Worm (Caenorhabditis elegans) whole organism, late embryonic: ENCODE data around the gene Y81G3A.6.

ENCODE experiments used
- F13H6.1 ChIP-seq: sonication (generic microtip); optimal IDR thresholded peaks from 2 replicates; lab custom pipeline; 2016; ENCODE audit warnings: missing genetic modification characterization, missing compliant biosample characterization
- K02D7.2 ChIP-seq: sonication (generic microtip); optimal IDR thresholded peaks from 2 replicates; lab custom pipeline; 2017; ENCODE audit warnings: mild to moderate bottlenecking, missing genetic modification characterization, missing compliant biosample characterization
- Y22D7AL.16 ChIP-seq: sonication (generic microtip); optimal IDR thresholded peaks from 2 replicates; lab custom pipeline; 2016; ENCODE audit warnings: missing genetic modification characterization, missing compliant biosample characterization
- ahr-1 ChIP-seq: sonication (generic microtip); optimal IDR thresholded peaks from 2 replicates; lab custom pipeline; 2016; ENCODE audit warnings: missing genetic modification characterization, missing compliant biosample characterization
- ceh-24 ChIP-seq: sonication (generic microtip); optimal IDR thresholded peaks from 2 replicates; lab custom pipeline; 2016; ENCODE audit warnings: mild to moderate bottlenecking, missing genetic modification characterization, missing compliant biosample characterization
- ceh-30 ChIP-seq: fragments of 150-350 bp; optimal IDR thresholded peaks from 2 replicates; lab custom pipeline; 2014; ENCODE audit warnings: missing biosample characterization, missing genetic modification characterization
- ceh-31 ChIP-seq: sonication (generic microtip); optimal IDR thresholded peaks from 2 replicates; lab custom pipeline; 2016; ENCODE audit warnings: missing genetic modification characterization, missing compliant biosample characterization
- ceh-34 ChIP-seq: sonication (generic microtip); optimal IDR thresholded peaks from 2 replicates; lab custom pipeline; 2016; ENCODE audit warnings: mild to moderate bottlenecking, missing genetic modification characterization, missing compliant biosample characterization
- ceh-6 ChIP-seq: fragments of 200-800 bp; sonication (Bioruptor generic); optimal IDR thresholded peaks from 2 replicates; lab custom pipeline; 2018; ENCODE audit warnings: mild to moderate bottlenecking, missing genetic modification characterization, missing compliant biosample characterization
- ceh-9 ChIP-seq: sonication (generic microtip); optimal IDR thresholded peaks from 2 replicates; lab custom pipeline; 2016; ENCODE audit warnings: mild to moderate bottlenecking, missing genetic modification characterization, inconsistent platforms, missing compliant biosample characterization
- dmd-4 ChIP-seq: sonication (generic microtip); optimal IDR thresholded peaks from 2 replicates; lab custom pipeline; 2016; ENCODE audit warnings: borderline replicate concordance, missing genetic modification characterization, missing compliant biosample characterization
- elt-4 ChIP-seq: sonication (generic microtip); optimal IDR thresholded peaks from 2 replicates; lab custom pipeline; 2016; ENCODE audit warnings: missing genetic modification characterization, missing compliant biosample characterization
- eyg-1 ChIP-seq: sonication (generic microtip); optimal IDR thresholded peaks from 2 replicates; lab custom pipeline; 2016; ENCODE audit warnings: missing genotype, missing genetic modification characterization, missing compliant biosample characterization
- fax-1 ChIP-seq: sonication (generic microtip); optimal IDR thresholded peaks from 2 replicates; lab custom pipeline; 2016; ENCODE audit warnings: missing genotype, missing genetic modification characterization, missing compliant biosample characterization
- fkh-6 ChIP-seq: sonication (generic microtip); optimal IDR thresholded peaks from 2 replicates; lab custom pipeline; 2016; ENCODE audit warnings: missing genetic modification characterization, missing compliant biosample characterization
- gmeb-2 ChIP-seq: sonication (generic microtip); optimal IDR thresholded peaks from 2 replicates; lab custom pipeline; 2016; ENCODE audit warnings: missing genetic modification characterization, inconsistent platforms, missing compliant biosample characterization
- hlh-13 ChIP-seq: fragments of 200-800 bp; sonication (Bioruptor generic); optimal IDR thresholded peaks from 2 replicates; lab custom pipeline; 2018; ENCODE audit warnings: mild to moderate bottlenecking, missing genetic modification characterization, missing compliant biosample characterization
- hlh-15 ChIP-seq: sonication (generic microtip); optimal IDR thresholded peaks from 2 replicates; lab custom pipeline; 2016; ENCODE audit warnings: missing genetic modification characterization, missing compliant biosample characterization
- hlh-30 ChIP-seq: sonication (generic microtip); optimal IDR thresholded peaks from 2 replicates; lab custom pipeline; 2017; ENCODE audit warnings: antibody characterized with exemption, missing genetic modification characterization, missing compliant biosample characterization; ENCODE audit not compliant: insufficient read depth
- lim-6 ChIP-seq: sonication (generic microtip); optimal IDR thresholded peaks from 2 replicates; lab custom pipeline; 2016; ENCODE audit warnings: missing genetic modification characterization, missing compliant biosample characterization
- lin-11 ChIP-seq: fragments of 200-800 bp; sonication (Bioruptor generic); optimal IDR thresholded peaks from 2 replicates; lab custom pipeline; 2018; ENCODE audit warnings: mild to moderate bottlenecking, missing genetic modification characterization, missing compliant biosample characterization
- mec-3 ChIP-seq: sonication (generic microtip); optimal IDR thresholded peaks from 2 replicates; lab custom pipeline; 2016; ENCODE audit warnings: borderline replicate concordance, missing genetic modification characterization, missing compliant biosample characterization
- nfya-1 ChIP-seq: sonication (generic microtip); optimal IDR thresholded peaks from 2 replicates; lab custom pipeline; 2017; ENCODE audit warnings: missing genetic modification characterization, mild to moderate bottlenecking, missing compliant biosample characterization, antibody characterized with exemption, moderate library complexity
- nhr-11 ChIP-seq: fragments of 150-350 bp; optimal IDR thresholded peaks from 2 replicates; lab custom pipeline; 2014; ENCODE audit warnings: missing biosample characterization, missing genetic modification characterization
- nhr-232 ChIP-seq: sonication (generic microtip); optimal IDR thresholded peaks from 2 replicates; lab custom pipeline; 2016; ENCODE audit warnings: missing genetic modification characterization, missing compliant biosample characterization
- odd-2 ChIP-seq: sonication (generic microtip); optimal IDR thresholded peaks from 2 replicates; lab custom pipeline; 2017; ENCODE audit warnings: antibody characterized with exemption, mild to moderate bottlenecking, missing genetic modification characterization, missing compliant biosample characterization
- pat-9 ChIP-seq: fragments of 200-800 bp; sonication (Bioruptor generic); optimal IDR thresholded peaks from 2 replicates; lab custom pipeline; 2018; ENCODE audit warnings: mild to moderate bottlenecking, missing genetic modification characterization, moderate library complexity, missing compliant biosample characterization
- pha-2 ChIP-seq: sonication (generic microtip); optimal IDR thresholded peaks from 2 replicates; lab custom pipeline; 2017; ENCODE audit warnings: mild to moderate bottlenecking, missing genetic modification characterization, missing compliant biosample characterization
- pha-4 ChIP-seq: fragments of 150-350 bp; optimal IDR thresholded peaks from 2 replicates; lab custom pipeline; 2018; ENCODE audit warnings: missing biosample characterization, missing genetic modification reagents, missing genetic modification characterization
- sdc-2 ChIP-seq: sonication (generic microtip); optimal IDR thresholded peaks from 2 replicates; lab custom pipeline; 2016; ENCODE audit warnings: missing genotype, missing genetic modification characterization, missing compliant biosample characterization
- sox-4 ChIP-seq: sonication (generic microtip); optimal IDR thresholded peaks from 2 replicates; lab custom pipeline; 2017; ENCODE audit warnings: mild to moderate bottlenecking, missing genetic modification characterization, inconsistent platforms, missing compliant biosample characterization
- syd-9 ChIP-seq: sonication (generic microtip); optimal IDR thresholded peaks from 2 replicates; lab custom pipeline; 2016; ENCODE audit warnings: mild to moderate bottlenecking, missing genetic modification characterization, moderate library complexity, missing compliant biosample characterization
- tbx-2 ChIP-seq: sonication (generic microtip); optimal IDR thresholded peaks from 2 replicates; lab custom pipeline; 2016; ENCODE audit warnings: missing genetic modification characterization, missing compliant biosample characterization
- unc-3 ChIP-seq, 2 experiments: fragments of 200-800 bp in 1 of 2; sonication (Bioruptor generic) in 1 of 2; sonication (generic microtip) in 1 of 2; conservative IDR thresholded peaks in 1 of 2; optimal IDR thresholded peaks in 1 of 2; 2 replicates each; pipeline versions ENCODE4 v1.3.6 to Lab custom; 2016 to 2022; ENCODE audit warnings: missing compliant biosample characterization in 2 of 2, missing genetic modification characterization in 2 of 2, missing genetic modification reagents in 1 of 2
- zip-5 ChIP-seq: sonication (generic microtip); optimal IDR thresholded peaks from 2 replicates; lab custom pipeline; 2016; ENCODE audit warnings: missing genetic modification characterization, missing compliant biosample characterization
- ztf-16 ChIP-seq: sonication (generic microtip); optimal IDR thresholded peaks from 2 replicates; lab custom pipeline; 2017; ENCODE audit warnings: missing genetic modification characterization, missing compliant biosample characterization

Gene Y81G3A.6

DNA sequence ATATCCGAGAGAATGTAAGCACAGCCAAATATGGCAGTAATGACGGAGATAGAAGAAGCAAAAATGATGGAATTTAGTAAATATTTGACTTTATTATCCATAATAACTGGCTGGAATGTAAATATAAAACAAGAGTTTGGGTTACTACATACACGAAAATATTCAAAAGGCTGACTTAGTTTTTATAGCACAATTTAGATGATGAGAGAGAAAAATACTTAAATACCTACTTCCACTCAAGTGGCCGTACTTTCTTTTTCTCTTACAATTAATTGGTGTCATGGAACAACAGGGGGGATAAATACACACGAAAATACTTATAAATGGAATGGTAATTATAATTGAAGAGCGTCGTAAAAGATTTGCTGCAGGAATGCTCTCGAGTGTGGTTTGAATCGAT, 15.9 kb upstream of the Y81G3A.6 start, which contains the start of gene col-86:
col-86 (minus strand) TSS at position 101 of the 400 bp plus-strand sequence.
- TF ChIP-seq fkh-6 (tag; lab: Kevin White, UChicago), result no peak
- TF ChIP-seq, all 69 proteins: peak for 0

DNA sequence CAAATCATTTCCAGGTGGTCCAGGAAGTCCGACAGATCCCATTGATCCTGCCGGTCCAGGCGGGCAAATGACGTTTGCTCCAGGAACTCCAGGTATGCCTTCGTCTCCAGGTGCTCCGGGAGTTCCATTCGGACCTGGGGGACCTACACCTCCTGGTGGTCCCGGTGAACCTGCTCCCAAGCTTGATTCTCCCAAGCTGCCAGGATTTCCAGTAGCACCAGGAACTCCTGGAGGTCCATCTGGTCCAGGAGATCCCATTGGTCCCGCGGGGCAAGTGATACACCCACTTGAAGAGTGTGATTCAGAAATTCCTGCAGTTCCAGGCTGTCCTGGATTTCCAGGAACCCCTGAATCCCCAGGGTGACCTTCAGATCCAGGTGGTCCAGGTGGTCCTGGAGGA, 14.0 kb upstream of the Y81G3A.6 start:
- TF ChIP-seq lin-11 (tag; lab: Kevin White, UChicago), result no peak
- TF ChIP-seq mec-3 (tag; lab: Kevin White, UChicago), result no peak
- TF ChIP-seq ceh-24, result no peak
- no peak for TF ChIP-seq pat-9 (tag; lab: Kevin White, UChicago)
- TF ChIP-seq K02D7.2, result no peak
- TF ChIP-seq sdc-2 (tag; lab: Kevin White, UChicago), result no peak
- TF ChIP-seq ceh-31, result no peak
- TF ChIP-seq ceh-34 (tag; lab: Kevin White, UChicago), result no peak
- no peak for TF ChIP-seq ceh-9 (tag; lab: Kevin White, UChicago)
- no peak for TF ChIP-seq elt-4 (tag; lab: Kevin White, UChicago)
- no peak for TF ChIP-seq dmd-4 (tag; lab: Kevin White, UChicago)
- TF ChIP-seq syd-9, result no peak
- TF ChIP-seq nfya-1 (tag; lab: Kevin White, UChicago), result no peak
- TF ChIP-seq sox-4, result no peak
- no peak for TF ChIP-seq ztf-16 (tag; lab: Kevin White, UChicago)
- no peak for TF ChIP-seq pha-4 (tag; lab: Kevin White, UChicago)
- TF ChIP-seq hlh-15, result no peak
- no peak for TF ChIP-seq nhr-11 (tag; lab: Kevin White, UChicago)
- TF ChIP-seq, all 69 proteins: peak for 0

ce11 chrII:13091857-13092256, 9.6 kb upstream of the Y81G3A.6 start:
- TF ChIP-seq zip-5 (tag; lab: Kevin White, UChicago) (no peak), unc-3 (GFP tag; conservative IDR thresholded peaks at IDR 0.05; lab: Robert Waterston, UW) (no peak), unc-3 (tag; optimal IDR thresholded peaks at IDR 0.05; lab: Kevin White, UChicago) (no peak), nhr-232 (no peak), ceh-31 (no peak), fax-1 (tag; lab: Kevin White, UChicago) (no peak), Y22D7AL.16 (tag; lab: Kevin White, UChicago) (no peak), lim-6 (tag; lab: Kevin White, UChicago) (no peak), pha-4 (tag; lab: Kevin White, UChicago) (no peak), ceh-30 (tag; lab: Kevin White, UChicago) (no peak), tbx-2 (tag; lab: Kevin White, UChicago) (no peak), fkh-6 (tag; lab: Kevin White, UChicago) (no peak)

ce11 chrII:13091123-13091522, 8.8 kb upstream of the Y81G3A.6 start, which contains the start of gene Y81G3A.4:
TSS of gene Y81G3A.4 (plus strand) at chrII:13091423.
- no peak for TF ChIP-seq hlh-13
- TF ChIP-seq ztf-16 (tag; lab: Kevin White, UChicago), result no peak
- no peak for TF ChIP-seq odd-2 (tag; lab: Kevin White, UChicago)
- no peak for TF ChIP-seq ceh-6 (GFP tag; lab: Kevin White, UChicago)
- no peak for TF ChIP-seq hlh-15
- TF ChIP-seq pha-2 (tag; lab: Kevin White, UChicago), result no peak
- TF ChIP-seq gmeb-2 (tag; lab: Kevin White, UChicago), result no peak
- TF ChIP-seq ahr-1, result no peak
- no peak for TF ChIP-seq fax-1 (tag; lab: Kevin White, UChicago)
- TF ChIP-seq F13H6.1, result no peak
- no peak for TF ChIP-seq eyg-1 (tag; lab: Kevin White, UChicago)
- no peak for TF ChIP-seq K02D7.2
- no peak for TF ChIP-seq ceh-30 (tag; lab: Kevin White, UChicago)
- no peak for TF ChIP-seq hlh-30 (tag; lab: Kevin White, UChicago)
